Fruit fly (Drosophila melanogaster): Measurements from ENCODE around the gene CG17321.
A peak's percentile ranks its signal among the peaks of the same experiment; 100 is the strongest.

Gene CG17321

dm6 chr2L:18822805-18823204 is 22.2 kb upstream of the CG17321 start:
- no peak for TF ChIP-seq topi (GFP tag; optimal IDR thresholded peaks at IDR 0.05)
- peak; percentile 73 for TF ChIP-seq fkh (GFP tag; optimal IDR thresholded peaks at IDR 0.05)
- TF ChIP-seq CG8632 (GFP tag; optimal IDR thresholded peaks at IDR 0.05) = peak; percentile 3

DNA sequence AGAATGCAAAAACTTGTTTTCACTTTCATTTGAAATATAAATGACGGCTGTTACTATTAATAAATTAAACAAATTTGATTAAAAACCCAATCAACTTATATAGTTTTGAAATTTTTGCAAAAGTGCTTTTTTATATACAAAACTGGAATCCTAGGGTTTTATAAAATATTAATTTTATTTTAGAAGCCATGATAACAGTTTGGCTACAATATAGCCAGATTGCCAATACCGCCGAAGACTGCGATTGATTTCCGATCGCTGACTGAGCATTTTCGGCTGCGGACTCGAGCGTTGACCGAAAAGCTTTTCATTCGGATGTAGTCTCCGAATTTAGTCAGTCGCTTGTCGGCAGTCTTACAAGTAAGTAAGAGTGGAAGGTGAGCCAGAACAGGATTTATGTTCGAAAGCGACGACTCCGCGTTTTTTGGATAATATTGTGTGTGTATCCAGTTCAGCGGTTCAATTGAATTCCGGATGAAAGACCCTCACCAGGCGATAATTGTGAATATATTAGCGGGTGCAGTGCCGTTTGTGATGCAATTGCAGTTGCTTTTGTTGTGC is 21.7 kb upstream of the CG17321 start, which contains the start of gene Ugt36D1:
Gene Ugt36D1 (plus strand): TSS at position 306 of the 561 bp plus-strand sequence.
- TF ChIP-seq fkh (GFP tag; optimal IDR thresholded peaks at IDR 0.05) (no peak), Smox (GFP tag; optimal IDR thresholded peaks at IDR 0.05) (no peak), Blimp-1 (GFP tag; optimal IDR thresholded peaks at IDR 0.05) (peak; percentile 92), achi (GFP tag; optimal IDR thresholded peaks at IDR 0.05) (no peak), Ets96B (tag; optimal IDR thresholded peaks at IDR 0.05) (no peak), OdsH (GFP tag; optimal IDR thresholded peaks at IDR 0.05) (no peak), Hr4 (GFP tag; optimal IDR thresholded peaks at IDR 0.05) (peak; percentile 14), CG15336 (GFP tag; IDR thresholded peaks at IDR 0.05) (peak; percentile 37; the same call in 1 of the 2 replicates), Eip78C (GFP tag) (peak; percentile 41), CG4318 (GFP tag; optimal IDR thresholded peaks at IDR 0.05) (no peak), acj6 (GFP tag; optimal IDR thresholded peaks at IDR 0.05) (no peak), salr (GFP tag; optimal IDR thresholded peaks at IDR 0.05) (no peak), pdm3 (GFP tag; optimal IDR thresholded peaks at IDR 0.05) (no peak), Lpt (GFP tag; optimal IDR thresholded peaks at IDR 0.05) (no peak), CG6792 (GFP tag; optimal IDR thresholded peaks at IDR 0.05) (no peak), net (GFP tag; optimal IDR thresholded peaks at IDR 0.05) (no peak), CG6163 (GFP tag; IDR thresholded peaks at IDR 0.05) (peak; percentile 50; the same call in 2 of the 3 replicates), CG11902 (GFP tag; optimal IDR thresholded peaks at IDR 0.05) (no peak), CG7368 (GFP tag; optimal IDR thresholded peaks at IDR 0.05) (no peak), Eip75B (GFP tag; optimal IDR thresholded peaks at IDR 0.05) (peak; percentile 13), Ets21C (GFP tag; optimal IDR thresholded peaks at IDR 0.05) (no peak), dac (GFP tag; optimal IDR thresholded peaks at IDR 0.05) (no peak), CG9139 (GFP tag; optimal IDR thresholded peaks at IDR 0.05) (no peak), CG11762 (GFP tag; optimal IDR thresholded peaks at IDR 0.05; ENCODE audit: insufficient read depth) (no peak), Hr38 (GFP tag; optimal IDR thresholded peaks at IDR 0.05) (no peak), vri (GFP tag; optimal IDR thresholded peaks at IDR 0.05) (peak; percentile 82), CG3032 (tag; optimal IDR thresholded peaks at IDR 0.05) (no peak), CG10669 (GFP tag; optimal IDR thresholded peaks at IDR 0.05) (no peak), CG8632 (GFP tag; optimal IDR thresholded peaks at IDR 0.05) (no peak), CG16779 (tag; optimal IDR thresholded peaks at IDR 0.05) (no peak), svp (GFP tag) (peak; percentile 82), CG6854 (GFP tag; optimal IDR thresholded peaks at IDR 0.05) (peak; percentile 76), CG6276 (GFP tag; optimal IDR thresholded peaks at IDR 0.05) (no peak), Gug (GFP tag; IDR thresholded peaks at IDR 0.05) (no peak), CG3919 (GFP tag; optimal IDR thresholded peaks at IDR 0.05) (peak; percentile 19), CG31627 (GFP tag; optimal IDR thresholded peaks at IDR 0.05) (no peak), CG34406 (GFP tag; optimal IDR thresholded peaks at IDR 0.05) (no peak), lz (GFP tag; optimal IDR thresholded peaks at IDR 0.05) (peak; percentile 7), Met (GFP tag; optimal IDR thresholded peaks at IDR 0.05) (no peak), CG8319 (GFP tag; optimal IDR thresholded peaks at IDR 0.05) (no peak), CG10631 (GFP tag; optimal IDR thresholded peaks at IDR 0.05) (no peak), Sox15 (GFP tag; optimal IDR thresholded peaks at IDR 0.05) (no peak), esn (GFP tag; optimal IDR thresholded peaks at IDR 0.05) (peak; percentile 22), CG6808 (GFP tag; optimal IDR thresholded peaks at IDR 0.05) (no peak), ss (GFP tag; optimal IDR thresholded peaks at IDR 0.05) (no peak), fd59A (GFP tag; optimal IDR thresholded peaks at IDR 0.05) (no peak), CG32006 (GFP tag; optimal IDR thresholded peaks at IDR 0.05) (no peak), CG11294 (GFP tag; IDR thresholded peaks at IDR 0.05) (no peak), Hr39 (GFP tag; optimal IDR thresholded peaks at IDR 0.05) (no peak), topi (GFP tag; optimal IDR thresholded peaks at IDR 0.05) (peak; percentile 30)

Data from whole organism, prepupa.